Fruit fly (Drosophila melanogaster): Measurements from ENCODE around the gene CG14455.

DNA sequence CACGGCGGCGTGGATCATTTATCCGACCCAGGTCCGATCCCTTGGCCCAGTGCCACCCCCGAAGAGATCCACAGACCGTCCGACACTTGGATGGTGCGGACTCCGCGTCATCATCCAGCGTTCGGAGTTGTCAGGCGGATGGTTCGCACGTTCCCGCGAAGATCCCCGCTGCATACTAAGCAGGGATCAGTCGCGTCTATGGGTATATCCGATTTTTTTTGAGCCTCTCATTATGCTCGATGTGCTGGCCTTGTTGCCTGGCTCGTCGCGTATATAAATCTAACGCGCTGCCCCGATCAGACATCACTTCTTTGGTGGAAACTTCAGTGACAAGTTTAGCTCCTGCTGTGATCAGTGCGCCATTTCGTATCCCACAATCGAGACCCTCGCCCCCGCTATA lies 25.0 kb upstream of the CG14455 start, which contains the start of gene CG11370:
- no peak for TF ChIP-seq CG11902 (GFP tag; optimal IDR thresholded peaks at IDR 0.05)
- TF ChIP-seq acj6 (GFP tag; optimal IDR thresholded peaks at IDR 0.05) = no peak
- TF ChIP-seq CG15336 (GFP tag; IDR thresholded peaks at IDR 0.05) = no peak
- TF ChIP-seq vri (GFP tag; optimal IDR thresholded peaks at IDR 0.05) = no peak
- TF ChIP-seq Lpt (GFP tag; optimal IDR thresholded peaks at IDR 0.05) = no peak
